Fruit fly (Drosophila melanogaster) whole organism, embryonic: ENCODE measurements around the gene CG43322.

Experiments used
- CG12155 ChIP-seq: fragments of 200-800 bp; sonication (Bioruptor generic); optimal IDR thresholded peaks from 3 replicates; lab custom pipeline; 2016; ENCODE audit warnings: missing biosample characterization, missing genetic modification characterization
- CG13624 ChIP-seq: fragments of 200-800 bp; sonication (Bioruptor generic); optimal IDR thresholded peaks from 2 replicates; lab custom pipeline; 2016; ENCODE audit warnings: missing biosample characterization, missing genetic modification characterization
- CG15696 ChIP-seq: fragments of 200-800 bp; sonication (Bioruptor generic); optimal IDR thresholded peaks from 2 replicates; lab custom pipeline; 2019; ENCODE audit warnings: missing biosample characterization, mild to moderate bottlenecking, missing genetic modification characterization, moderate library complexity
- CG16813 ChIP-seq: fragments of 200-800 bp; sonication (Bioruptor generic); IDR thresholded peaks from 3 replicates; pipeline ENCODE4 v1.3.6; 2022; ENCODE audit warnings: missing biosample characterization, missing genetic modification characterization; ENCODE audit not compliant: partially characterized antibody
- CG17328 ChIP-seq: fragments of 200-800 bp; sonication (Bioruptor generic); IDR thresholded peaks from 2 replicates; pipeline ENCODE4 v1.3.6; 2022; ENCODE audit warnings: missing biosample characterization, missing genetic modification characterization
- CG2202 ChIP-seq: fragments of 200-800 bp; sonication (Bioruptor generic); optimal IDR thresholded peaks from 2 replicates; lab custom pipeline; 2018; ENCODE audit warnings: missing biosample characterization, mild to moderate bottlenecking, missing genetic modification characterization
- CG2678 ChIP-seq: fragments of 200-800 bp; sonication (Bioruptor generic); optimal IDR thresholded peaks from 3 replicates; lab custom pipeline; 2019; ENCODE audit warnings: missing biosample characterization, mild to moderate bottlenecking, missing genetic modification characterization, moderate library complexity
- CG2712 ChIP-seq: fragments of 200-800 bp; optimal IDR thresholded peaks from 3 replicates; lab custom pipeline; 2019; ENCODE audit warnings: missing biosample characterization, mild to moderate bottlenecking, missing genetic modification characterization, moderate library complexity
- CG4360 ChIP-seq: fragments of 200-800 bp; sonication (Bioruptor generic); IDR thresholded peaks from 2 replicates; pipeline ENCODE4 v1.3.6; 2022; ENCODE audit warnings: missing biosample characterization, missing genetic modification characterization
- CG43689 ChIP-seq: fragments of 200-800 bp; sonication (Bioruptor generic); IDR thresholded peaks from 2 replicates; pipeline ENCODE4 v1.3.6; 2022; ENCODE audit warnings: missing biosample characterization, missing genetic modification characterization
- CG4404 ChIP-seq: fragments of 200-800 bp; sonication (Bioruptor generic); IDR thresholded peaks from 2 replicates; pipeline ENCODE4 v1.3.6; 2022; ENCODE audit warnings: missing biosample characterization, missing genetic modification characterization
- CG4820 ChIP-seq: fragments of 200-800 bp; sonication (Bioruptor generic); optimal IDR thresholded peaks from 3 replicates; lab custom pipeline; 2016; ENCODE audit warnings: missing biosample characterization, missing genetic modification characterization
- CG5953 ChIP-seq: fragments of 200-800 bp; sonication (Bioruptor generic); IDR thresholded peaks from 2 replicates; pipeline ENCODE4 v1.3.6; 2022; ENCODE audit warnings: missing biosample characterization, missing genetic modification characterization
- CG6254 ChIP-seq: fragments of 200-800 bp; sonication (Bioruptor generic); optimal IDR thresholded peaks from 3 replicates; lab custom pipeline; 2017; ENCODE audit warnings: mild to moderate bottlenecking, missing biosample characterization, missing genetic modification reagents, missing genetic modification characterization
- CG7745 ChIP-seq: fragments of 200-800 bp; sonication (Bioruptor generic); optimal IDR thresholded peaks from 2 replicates; lab custom pipeline; 2018; ENCODE audit warnings: missing biosample characterization, mild to moderate bottlenecking, missing genetic modification characterization, moderate library complexity
- CG7963 ChIP-seq: fragments of 200-800 bp; sonication (Bioruptor generic); IDR thresholded peaks from 3 replicates; pipeline ENCODE4 v1.3.6; 2022; ENCODE audit warnings: missing biosample characterization, missing genetic modification characterization; ENCODE audit not compliant: partially characterized antibody
- CG8359 ChIP-seq: fragments of 200-800 bp; sonication (Bioruptor generic); optimal IDR thresholded peaks from 2 replicates; lab custom pipeline; 2017; ENCODE audit warnings: missing biosample characterization, mild to moderate bottlenecking, missing genetic modification characterization, borderline replicate concordance
- CG9817 ChIP-seq: fragments of 200-800 bp; sonication (Bioruptor generic); optimal IDR thresholded peaks from 2 replicates; lab custom pipeline; 2018; ENCODE audit warnings: missing biosample characterization, mild to moderate bottlenecking, missing genetic modification characterization, moderate library complexity
- CkIIα-i1 ChIP-seq: fragments of 200-800 bp; sonication (Bioruptor generic); IDR thresholded peaks from 2 replicates; pipeline ENCODE4 v1.3.6; 2022; ENCODE audit warnings: missing biosample characterization, missing genetic modification characterization
- D19A ChIP-seq: fragments of 200-800 bp; optimal IDR thresholded peaks from 3 replicates; lab custom pipeline; 2019; ENCODE audit warnings: missing biosample characterization, mild to moderate bottlenecking, missing genetic modification characterization, moderate library complexity
- Dp ChIP-seq: fragments of 200-800 bp; sonication (Bioruptor generic); optimal IDR thresholded peaks from 2 replicates; lab custom pipeline; 2018; ENCODE audit warnings: missing biosample characterization, mild to moderate bottlenecking, missing genetic modification characterization, moderate library complexity
- E2f1 ChIP-seq: fragments of 200-800 bp; sonication (Bioruptor generic); IDR thresholded peaks from 2 replicates; pipeline ENCODE4 v1.3.6; 2022; ENCODE audit warnings: missing biosample characterization, missing genetic modification characterization
- Fer3 ChIP-seq: fragments of 200-800 bp; sonication (Bioruptor generic); optimal IDR thresholded peaks from 2 replicates; lab custom pipeline; 2018; ENCODE audit warnings: missing biosample characterization, mild to moderate bottlenecking, missing genetic modification characterization, moderate library complexity
- HLH54F ChIP-seq: fragments of 200-800 bp; sonication (Bioruptor generic); optimal IDR thresholded peaks from 3 replicates; lab custom pipeline; 2016; ENCODE audit warnings: missing biosample characterization, missing genetic modification characterization
- Max ChIP-seq: fragments of 200-800 bp; sonication (Bioruptor generic); optimal IDR thresholded peaks from 2 replicates; lab custom pipeline; 2016; ENCODE audit warnings: missing biosample characterization, mild to moderate bottlenecking, missing genetic modification characterization
- Med ChIP-seq: fragments of 200-800 bp; sonication (Bioruptor generic); peaks from one replicate; lab custom pipeline; 2016; ENCODE audit warnings: missing biosample characterization, missing genetic modification characterization, mild to moderate bottlenecking, inconsistent platforms, moderate library complexity
- Mes4 ChIP-seq: fragments of 200-800 bp; sonication (Bioruptor generic); optimal IDR thresholded peaks from 2 replicates; lab custom pipeline; 2016; ENCODE audit warnings: missing biosample characterization, missing genetic modification characterization
- Ptx1 ChIP-seq: fragments of 200-800 bp; sonication (Bioruptor generic); IDR thresholded peaks from 2 replicates; pipeline ENCODE4 v1.3.6; 2022; ENCODE audit warnings: missing biosample characterization, missing genetic modification characterization
- Sox100B ChIP-seq: fragments of 200-800 bp; sonication (Bioruptor generic); optimal IDR thresholded peaks from 3 replicates; lab custom pipeline; 2018; ENCODE audit warnings: missing biosample characterization, mild to moderate bottlenecking, missing genetic modification characterization
- dmrt11E ChIP-seq: fragments of 200-800 bp; sonication (Bioruptor generic); optimal IDR thresholded peaks from 3 replicates; lab custom pipeline; 2018; ENCODE audit warnings: missing biosample characterization, mild to moderate bottlenecking, missing genetic modification characterization, moderate library complexity
- dpn ChIP-seq, 2 experiments: fragments of 200-800 bp; sonication (Bioruptor generic); optimal IDR thresholded peaks; 3 replicates each; lab custom pipeline; 2016; ENCODE audit warnings: missing biosample characterization in 2 of 2, missing genetic modification characterization in 2 of 2
- en ChIP-seq: fragments of 200-800 bp; sonication (Bioruptor generic); optimal IDR thresholded peaks from 2 replicates; lab custom pipeline; 2016; ENCODE audit warnings: missing biosample characterization, missing genetic modification characterization
- esg ChIP-seq: fragments of 200-800 bp; sonication (Bioruptor generic); conservative IDR thresholded peaks from 2 replicates; pipeline ENCODE4 v1.3.6; 2022; ENCODE audit warnings: missing biosample characterization, missing genetic modification characterization
- gcm2 ChIP-seq: fragments of 200-800 bp; sonication (Bioruptor generic); optimal IDR thresholded peaks from 2 replicates; lab custom pipeline; 2016; ENCODE audit warnings: missing biosample characterization, missing genetic modification characterization
- insv ChIP-seq, 2 experiments: fragments of 200-800 bp; sonication (Bioruptor generic); optimal IDR thresholded peaks; 3 replicates each; lab custom pipeline; 2016 to 2018; ENCODE audit warnings: missing biosample characterization in 2 of 2, missing genetic modification characterization in 2 of 2
- inv ChIP-seq: fragments of 200-800 bp; sonication (Bioruptor generic); IDR thresholded peaks from 2 replicates; pipeline ENCODE4 v1.3.6; 2022; ENCODE audit warnings: missing biosample characterization, missing genetic modification characterization; ENCODE audit not compliant: partially characterized antibody
- jing ChIP-seq: fragments of 200-800 bp; sonication (Bioruptor generic); optimal IDR thresholded peaks from 2 replicates; lab custom pipeline; 2018; ENCODE audit warnings: missing biosample characterization, mild to moderate bottlenecking, missing genetic modification characterization
- maf-S ChIP-seq: fragments of 200-800 bp; sonication (Bioruptor generic); optimal IDR thresholded peaks from 2 replicates; lab custom pipeline; 2016; ENCODE audit warnings: missing biosample characterization, missing genetic modification characterization
- mld ChIP-seq: fragments of 200-800 bp; sonication (Bioruptor generic); IDR thresholded peaks from 3 replicates; pipeline ENCODE4 v1.3.6; 2022; ENCODE audit warnings: missing biosample characterization, missing genetic modification characterization; ENCODE audit not compliant: partially characterized antibody
- org-1 ChIP-seq: fragments of 200-800 bp; sonication (Bioruptor generic); optimal IDR thresholded peaks from 2 replicates; lab custom pipeline; 2017; ENCODE audit warnings: missing biosample characterization, missing genetic modification characterization
- pros ChIP-seq: fragments of 200-800 bp; sonication (Bioruptor generic); optimal IDR thresholded peaks from 3 replicates; lab custom pipeline; 2019; ENCODE audit warnings: missing biosample characterization, mild to moderate bottlenecking, missing genetic modification characterization, moderate library complexity
- sd ChIP-seq: fragments of 200-800 bp; sonication (Bioruptor generic); optimal IDR thresholded peaks from 3 replicates; lab custom pipeline; 2018; ENCODE audit warnings: missing biosample characterization, mild to moderate bottlenecking, missing genetic modification characterization, moderate library complexity
- sens-2 ChIP-seq: fragments of 200-800 bp; sonication (Bioruptor generic); IDR thresholded peaks from 2 replicates; pipeline ENCODE4 v1.3.6; 2022; ENCODE audit warnings: missing biosample characterization, missing genetic modification characterization
- sim ChIP-seq: fragments of 200-800 bp; sonication (Bioruptor generic); IDR thresholded peaks from 2 replicates; pipeline ENCODE4 v1.3.6; 2022; ENCODE audit warnings: missing biosample characterization, missing genetic modification characterization
- sisA ChIP-seq: fragments of 200-800 bp; sonication (Bioruptor generic); IDR thresholded peaks from 2 replicates; pipeline ENCODE4 v1.3.6; 2022; ENCODE audit warnings: missing biosample characterization, missing genetic modification characterization
- ssp ChIP-seq: fragments of 200-800 bp; sonication (Bioruptor generic); IDR thresholded peaks from 2 replicates; pipeline ENCODE4 v1.3.6; 2022; ENCODE audit warnings: missing biosample characterization, missing genetic modification characterization
- tgo ChIP-seq: fragments of 200-800 bp; sonication (Bioruptor generic); IDR thresholded peaks from 3 replicates; pipeline ENCODE4 v1.3.6; 2022; ENCODE audit warnings: missing biosample characterization, missing genetic modification characterization
- toy ChIP-seq: fragments of 200-800 bp; sonication (Bioruptor generic); IDR thresholded peaks from 2 replicates; pipeline ENCODE4 v1.3.6; 2022; ENCODE audit warnings: missing biosample characterization, missing genetic modification characterization
- usp ChIP-seq: fragments of >200 bp; optimal IDR thresholded peaks from 2 replicates; lab custom pipeline; 2017; ENCODE audit warnings: missing biosample characterization, missing genetic modification characterization
- zen ChIP-seq: fragments of 200-800 bp; sonication (Bioruptor generic); optimal IDR thresholded peaks from 3 replicates; lab custom pipeline; 2018; ENCODE audit warnings: missing biosample characterization, mild to moderate bottlenecking, missing genetic modification characterization, moderate library complexity

Gene CG43322

DNA sequence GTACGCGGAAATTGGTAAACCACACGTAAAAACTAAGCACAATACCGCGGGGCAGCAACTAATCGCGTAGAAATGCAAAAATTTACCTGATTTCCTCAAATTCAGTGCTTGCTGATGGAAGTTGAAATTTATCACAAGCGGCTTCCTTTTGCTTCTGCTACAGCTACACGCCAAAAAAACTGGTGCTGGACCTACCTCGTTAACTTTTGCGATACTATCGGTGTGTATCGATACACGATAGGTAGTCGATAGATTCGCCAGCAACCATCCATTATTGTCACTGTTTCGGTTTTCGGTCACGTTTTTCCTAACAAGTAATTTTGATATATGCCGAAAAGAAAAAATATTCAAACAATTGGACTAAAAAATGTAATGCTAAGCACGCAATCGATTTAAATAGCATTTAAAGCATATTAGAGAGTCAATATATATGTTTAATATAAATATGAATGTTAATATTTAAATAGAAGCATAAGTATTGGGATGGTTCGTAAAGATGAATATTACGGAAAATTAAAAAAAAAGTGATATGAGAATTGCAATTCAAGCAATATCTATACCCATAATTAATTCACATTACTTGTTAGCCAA is 45.7 kb upstream of the CG43322 start, which contains the start of gene Sumo (continued):
- 0 out of 2 replicates have a peak, but pooled peaks have one; percentile 3 for TF ChIP-seq sisA (GFP tag; lab: Robert Waterston, UW)
- TF ChIP-seq HLH54F (GFP tag; lab: Kevin White, UChicago) = no peak
- no peak for TF ChIP-seq CG4360 (GFP tag; lab: Robert Waterston, UW)
- no peak for TF ChIP-seq dpn (GFP tag; optimal IDR thresholded peaks at IDR 0.05; lab: Kevin White, UChicago)
- TF ChIP-seq D19A (tag; lab: Kevin White, UChicago) = peak; percentile 9
- no peak for TF ChIP-seq org-1
- peak; percentile 30 for TF ChIP-seq CG2712 (tag; lab: Kevin White, UChicago)
- TF ChIP-seq CG7963 = peak; percentile 100
- TF ChIP-seq CG43689 (GFP tag; lab: Robert Waterston, UW) = no peak
- no peak for TF ChIP-seq CG17328
- TF ChIP-seq E2f1 = 0 out of 2 replicates have a peak, but pooled peaks have one; percentile 13
- no peak for TF ChIP-seq CG8359
- TF ChIP-seq Med (GFP tag; lab: Kevin White, UChicago) = peak; percentile 82
- TF ChIP-seq Ptx1 = no peak
- TF ChIP-seq jing = no peak
- no peak for TF ChIP-seq esg
- no peak for TF ChIP-seq CG13624 (GFP tag; lab: Kevin White, UChicago)
- TF ChIP-seq CG12155 (GFP tag; lab: Kevin White, UChicago) = peak; percentile 21
- no peak for TF ChIP-seq Mes4 (GFP tag; lab: Kevin White, UChicago)
- peak; percentile 100 for TF ChIP-seq mld
- TF ChIP-seq Fer3 (tag; lab: Kevin White, UChicago) = no peak
- TF ChIP-seq insv (GFP tag; optimal IDR thresholded peaks at IDR 0.05; lab: Kevin White, UChicago) = no peak
- TF ChIP-seq CG15696 (tag; lab: Kevin White, UChicago) = no peak
- TF ChIP-seq toy = no peak
- no peak for TF ChIP-seq pros (GFP tag; lab: Kevin White, UChicago)
- TF ChIP-seq Dp = peak; percentile 15
- TF ChIP-seq en (GFP tag; lab: Kevin White, UChicago) = no peak
- TF ChIP-seq CG9817 (tag; lab: Kevin White, UChicago) = peak; percentile 27
- no peak for TF ChIP-seq Max (GFP tag; lab: Kevin White, UChicago)
- no peak for TF ChIP-seq sd (tag; lab: Kevin White, UChicago)
- TF ChIP-seq CG7745 (tag; lab: Kevin White, UChicago) = no peak
- no peak for TF ChIP-seq CG6254 (GFP tag; lab: Kevin White, UChicago)
- TF ChIP-seq inv = peak; percentile 100
- no peak for TF ChIP-seq CG2202 (tag; lab: Kevin White, UChicago)
- no peak for TF ChIP-seq CG4404 (GFP tag; lab: Robert Waterston, UW)
- peak; percentile 4 for TF ChIP-seq dmrt11E (tag; lab: Kevin White, UChicago)
- no peak for TF ChIP-seq CkIIα-i1 (GFP tag; lab: Robert Waterston, UW)
- peak; percentile 13 for TF ChIP-seq Sox100B (GFP tag; lab: Kevin White, UChicago)
- no peak for TF ChIP-seq tgo (GFP tag; lab: Robert Waterston, UW)
- TF ChIP-seq sens-2 (GFP tag; lab: Robert Waterston, UW) = no peak
- peak; percentile 33 for TF ChIP-seq CG2678 (tag; lab: Kevin White, UChicago)
- no peak for TF ChIP-seq usp (GFP tag; lab: Kevin White, UChicago)
- no peak for TF ChIP-seq CG5953 (GFP tag; lab: Robert Waterston, UW)
- TF ChIP-seq ssp (GFP tag; lab: Robert Waterston, UW) = no peak
- peak; percentile 49 for TF ChIP-seq zen (tag; lab: Kevin White, UChicago)
- TF ChIP-seq CG16813 (GFP tag; lab: Robert Waterston, UW) = peak; percentile 100
- TF ChIP-seq CG4820 = no peak
- no peak for TF ChIP-seq maf-S
- TF ChIP-seq gcm2 = no peak
- TF ChIP-seq sim = 0 out of 2 replicates have a peak, but pooled peaks have one; percentile 11
